Worm (Caenorhabditis elegans) whole organism, L3 larva: ENCODE measurements around the gene F57B9.1.

ENCODE experiments used
- aly-2 ChIP-seq: fragments of 150-350 bp; optimal IDR thresholded peaks from 2 replicates; lab custom pipeline; 2014; ENCODE audit warnings: missing biosample characterization, missing genetic modification characterization
- ama-1 ChIP-seq: fragments of 150-350 bp; optimal IDR thresholded peaks from 2 replicates; lab custom pipeline; 2018
- ceh-16 ChIP-seq: sonication (generic microtip); optimal IDR thresholded peaks from 2 replicates; lab custom pipeline; 2017; ENCODE audit warnings: missing biosample characterization, missing genetic modification characterization
- ceh-28 ChIP-seq: fragments of 150-350 bp; optimal IDR thresholded peaks from 2 replicates; lab custom pipeline; 2014; ENCODE audit warnings: missing biosample characterization, missing genetic modification reagents, missing genetic modification characterization
- ceh-82 ChIP-seq: fragments of 150-350 bp; optimal IDR thresholded peaks from 2 replicates; lab custom pipeline; 2014; ENCODE audit warnings: missing biosample characterization, missing genetic modification characterization
- daf-12 ChIP-seq: fragments of 150-350 bp; optimal IDR thresholded peaks from 2 replicates; lab custom pipeline; 2014; ENCODE audit warnings: missing biosample characterization, missing genetic modification reagents, missing genetic modification characterization
- egl-5 ChIP-seq: fragments of 150-350 bp; optimal IDR thresholded peaks from 2 replicates; lab custom pipeline; 2017; ENCODE audit warnings: missing biosample characterization, missing genetic modification reagents, missing genetic modification characterization, inconsistent platforms
- elt-1 ChIP-seq: fragments of 150-350 bp; optimal IDR thresholded peaks from 2 replicates; lab custom pipeline; 2014; ENCODE audit warnings: missing biosample characterization, missing genetic modification characterization
- elt-2 ChIP-seq: sonication (generic microtip); optimal IDR thresholded peaks from 2 replicates; lab custom pipeline; 2016; ENCODE audit warnings: missing genetic modification reagents, mild to moderate bottlenecking, missing genetic modification characterization, missing compliant biosample characterization
- elt-3 ChIP-seq, 3 experiments: fragments of 150-350 bp in 1 of 3; sonication (generic microtip) in 2 of 3; optimal IDR thresholded peaks; 2 replicates in 2 of 3; 4 replicates in 1 of 3; lab custom pipeline; 2014 to 2017; ENCODE audit warnings: missing biosample characterization in 3 of 3, missing genetic modification characterization in 3 of 3
- eor-1 ChIP-seq, 2 experiments: fragments of 150-350 bp; optimal IDR thresholded peaks; 2 replicates each; lab custom pipeline; 2014 to 2018; ENCODE audit warnings: missing biosample characterization in 2 of 2, missing genetic modification characterization in 2 of 2
- fos-1 ChIP-seq: fragments of 150-350 bp; optimal IDR thresholded peaks from 2 replicates; lab custom pipeline; 2014; ENCODE audit warnings: missing biosample characterization, missing genetic modification characterization
- hmg-11 ChIP-seq: sonication (generic microtip); optimal IDR thresholded peaks from 2 replicates; lab custom pipeline; 2016; ENCODE audit warnings: missing genetic modification characterization, missing compliant biosample characterization
- jun-1 ChIP-seq: fragments of 150-350 bp; optimal IDR thresholded peaks from 2 replicates; lab custom pipeline; 2014; ENCODE audit warnings: missing biosample characterization, missing genetic modification reagents, missing genetic modification characterization
- lin-15B ChIP-seq: fragments of 150-350 bp; optimal IDR thresholded peaks from 2 replicates; lab custom pipeline; 2014; ENCODE audit warnings: missing biosample characterization, missing genetic modification characterization
- lin-39 ChIP-seq: fragments of 150-350 bp; optimal IDR thresholded peaks from 2 replicates; lab custom pipeline; 2018; ENCODE audit warnings: missing biosample characterization, missing genetic modification reagents, missing genetic modification characterization
- mml-1 ChIP-seq: fragments of 150-350 bp; sonication (generic microtip); optimal IDR thresholded peaks from 3 replicates; lab custom pipeline; 2014; ENCODE audit warnings: missing biosample characterization, missing genetic modification characterization
- nfya-1 ChIP-seq: sonication (generic microtip); optimal IDR thresholded peaks from 2 replicates; lab custom pipeline; 2017; ENCODE audit warnings: missing genetic modification characterization, mild to moderate bottlenecking, missing compliant biosample characterization, antibody characterized with exemption, moderate library complexity; ENCODE audit not compliant: insufficient read depth
- nhr-11 ChIP-seq: fragments of 150-350 bp; optimal IDR thresholded peaks from 2 replicates; lab custom pipeline; 2014; ENCODE audit warnings: missing biosample characterization, missing genetic modification characterization
- nhr-12 ChIP-seq: fragments of 150-350 bp; optimal IDR thresholded peaks from 2 replicates; lab custom pipeline; 2014; ENCODE audit warnings: missing biosample characterization, missing genetic modification characterization
- nhr-23 ChIP-seq: fragments of 150-350 bp; optimal IDR thresholded peaks from 2 replicates; lab custom pipeline; 2014; ENCODE audit warnings: missing biosample characterization, missing genetic modification reagents, missing genetic modification characterization
- nhr-237 ChIP-seq: fragments of 150-350 bp; optimal IDR thresholded peaks from 2 replicates; lab custom pipeline; 2014; ENCODE audit warnings: missing biosample characterization, missing genetic modification characterization
- nhr-25 ChIP-seq: sonication (generic microtip); optimal IDR thresholded peaks from 2 replicates; lab custom pipeline; 2017; ENCODE audit warnings: missing biosample characterization, missing genetic modification characterization
- nhr-28 ChIP-seq: fragments of 150-350 bp; optimal IDR thresholded peaks from 2 replicates; lab custom pipeline; 2014; ENCODE audit warnings: missing biosample characterization, missing genetic modification characterization
- nhr-43 ChIP-seq: sonication (generic microtip); optimal IDR thresholded peaks from 2 replicates; lab custom pipeline; 2016; ENCODE audit warnings: mild to moderate bottlenecking, missing genetic modification characterization, missing compliant biosample characterization; ENCODE audit not compliant: poor library complexity, severe bottlenecking
- nhr-67 ChIP-seq: fragments of 150-350 bp; optimal IDR thresholded peaks from 2 replicates; lab custom pipeline; 2014; ENCODE audit warnings: missing biosample characterization, missing genetic modification characterization
- nhr-76 ChIP-seq: fragments of 150-350 bp; sonication (generic microtip); optimal IDR thresholded peaks from 5 replicates; lab custom pipeline; 2014; ENCODE audit warnings: missing biosample characterization, missing genetic modification characterization
- pha-4 ChIP-seq: fragments of 150-350 bp; optimal IDR thresholded peaks from 2 replicates; lab custom pipeline; 2014; ENCODE audit warnings: missing biosample characterization, missing genetic modification reagents, missing genetic modification characterization
- pqm-1 ChIP-seq: fragments of 150-350 bp; optimal IDR thresholded peaks from 2 replicates; lab custom pipeline; 2017; ENCODE audit warnings: missing biosample characterization, missing genetic modification characterization, inconsistent platforms
- skn-1 ChIP-seq: fragments of 150-350 bp; optimal IDR thresholded peaks from 2 replicates; lab custom pipeline; 2014; ENCODE audit warnings: missing biosample characterization, missing genetic modification characterization
- snpc-4 ChIP-seq: fragments of 150-350 bp; optimal IDR thresholded peaks from 2 replicates; lab custom pipeline; 2014; ENCODE audit warnings: missing biosample characterization, missing genetic modification characterization
- tbx-2 ChIP-seq: sonication (generic microtip); optimal IDR thresholded peaks from 2 replicates; lab custom pipeline; 2016; ENCODE audit warnings: mild to moderate bottlenecking, missing genetic modification characterization, missing compliant biosample characterization
- zag-1 ChIP-seq: fragments of 150-350 bp; optimal IDR thresholded peaks from 2 replicates; lab custom pipeline; 2014; ENCODE audit warnings: missing biosample characterization, missing genetic modification characterization
- ztf-11 ChIP-seq: fragments of 150-350 bp; optimal IDR thresholded peaks from 2 replicates; lab custom pipeline; 2014; ENCODE audit warnings: missing biosample characterization, missing genetic modification characterization
- ztf-4 ChIP-seq: fragments of 150-350 bp; optimal IDR thresholded peaks from 2 replicates; lab custom pipeline; 2014; ENCODE audit warnings: missing biosample characterization, missing genetic modification characterization

F57B9.1 gene

ce11 chrIII:6953373-6953772, 8.5 kb upstream of the F57B9.1 start:
- TF ChIP-seq nhr-76 (tag; lab: Kevin White, UChicago) = no peak
- no peak for TF ChIP-seq nhr-67
- no peak for TF ChIP-seq elt-1
- no peak for TF ChIP-seq nhr-25

DNA sequence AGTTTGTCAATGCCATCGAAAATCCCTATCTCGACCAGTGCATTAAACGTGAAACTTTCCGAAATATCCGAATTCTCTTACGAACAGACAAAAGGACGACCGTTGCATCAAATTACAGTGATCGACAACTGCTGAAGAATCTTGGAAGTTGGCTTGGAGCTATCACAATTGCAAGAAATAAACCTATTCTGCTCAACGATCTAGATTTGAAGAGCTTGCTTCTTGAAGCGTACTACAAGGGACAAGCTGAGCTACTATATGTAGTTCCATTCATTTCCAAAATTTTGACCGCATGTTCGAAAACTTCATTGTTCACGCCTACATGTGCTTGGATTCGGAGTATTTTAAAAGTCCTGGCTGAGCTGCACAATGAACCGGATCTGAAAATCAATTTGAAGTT, 7.9 kb upstream of the F57B9.1 start:
- TF ChIP-seq ztf-4 (tag; lab: Kevin White, UChicago) = no peak
- no peak for TF ChIP-seq pqm-1 (tag; lab: Kevin White, UChicago)
- no peak for TF ChIP-seq ama-1 (lab: Kevin White, UChicago)
- no peak for TF ChIP-seq elt-1
- TF ChIP-seq, all 47 proteins: peak for 0

DNA sequence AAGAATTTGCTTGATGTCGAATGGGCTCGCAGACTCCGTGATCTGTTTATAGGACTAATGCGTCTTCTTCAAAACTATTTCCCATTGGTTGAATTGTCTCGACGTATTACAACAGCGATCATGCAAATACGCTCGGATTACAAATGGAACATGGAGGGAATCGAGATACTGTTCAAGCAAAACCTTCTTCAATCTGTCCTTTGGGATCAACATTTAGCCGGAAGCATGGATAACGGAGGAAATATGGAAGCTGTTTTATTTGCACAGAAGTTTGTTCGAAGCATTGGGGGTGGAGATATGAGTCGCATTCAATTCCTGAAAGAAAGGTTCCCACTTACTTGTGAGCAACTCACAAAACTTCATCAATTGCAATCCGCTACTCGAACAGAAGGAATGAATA, 6.1 kb upstream of the F57B9.1 start:
- TF ChIP-seq tbx-2 (tag; lab: Kevin White, UChicago) = no peak
- TF ChIP-seq elt-1 = no peak
- no peak for TF ChIP-seq nhr-12 (tag; lab: Kevin White, UChicago)
- TF ChIP-seq lin-15B = no peak
- no peak for TF ChIP-seq nhr-237 (tag; lab: Kevin White, UChicago)

ce11 chrIII:6958674-6959241, 3.1 kb upstream of the F57B9.1 start:
- TF ChIP-seq aly-2 (tag; lab: Kevin White, UChicago) = peak; percentile 26
- no peak for TF ChIP-seq ztf-11 (tag; lab: Kevin White, UChicago)

DNA sequence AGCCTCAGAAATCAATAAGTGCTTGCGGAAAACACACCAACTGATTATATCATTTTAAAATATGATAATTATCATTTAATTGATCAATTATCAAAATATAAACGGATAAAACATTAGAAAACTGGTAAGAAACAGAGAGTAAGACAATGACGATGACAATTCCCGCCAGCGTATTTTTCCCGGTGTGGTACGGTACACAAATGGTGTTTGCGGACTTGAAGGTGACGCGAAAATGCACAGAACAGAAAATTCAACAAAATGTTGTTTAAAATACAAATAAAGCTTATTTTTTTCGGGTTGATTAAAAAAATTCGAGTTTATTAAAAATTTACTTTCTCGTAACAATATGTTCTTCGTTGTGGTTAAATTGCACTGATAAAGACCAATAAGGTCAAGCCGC, 723 bp upstream of the F57B9.1 start:
- peak; percentile 46 for TF ChIP-seq lin-15B
- TF ChIP-seq nhr-12 (tag; lab: Kevin White, UChicago) = no peak
- TF ChIP-seq fos-1 (tag; lab: Kevin White, UChicago) = no peak
- peak; percentile 81 for TF ChIP-seq nfya-1
- TF ChIP-seq ceh-16 (tag; lab: Kevin White, UChicago) = no peak
- TF ChIP-seq lin-39 (tag; lab: Kevin White, UChicago) = no peak
- no peak for TF ChIP-seq ceh-28
- peak; percentile 81 for TF ChIP-seq pha-4 (tag; lab: Kevin White, UChicago)
- peak; percentile 41 for TF ChIP-seq hmg-11 (tag; lab: Kevin White, UChicago)
- no peak for TF ChIP-seq tbx-2 (tag; lab: Kevin White, UChicago)
- TF ChIP-seq pqm-1 (tag; lab: Kevin White, UChicago) = no peak
- TF ChIP-seq jun-1 (tag; lab: Kevin White, UChicago) = no peak
- peak; percentile 40 for TF ChIP-seq ama-1 (lab: Kevin White, UChicago)
- TF ChIP-seq nhr-11 = no peak
- no peak for TF ChIP-seq mml-1 (tag; lab: Kevin White, UChicago)
- no peak for TF ChIP-seq nhr-237 (tag; lab: Kevin White, UChicago)
- no peak for TF ChIP-seq ceh-82
- no peak for TF ChIP-seq daf-12 (tag; lab: Kevin White, UChicago)
- TF ChIP-seq egl-5 (tag; lab: Kevin White, UChicago) = peak; percentile 25
- TF ChIP-seq snpc-4 (tag; lab: Kevin White, UChicago) = no peak
- no peak for TF ChIP-seq ztf-11 (tag; lab: Kevin White, UChicago)
- no peak for TF ChIP-seq nhr-43 (tag; lab: Kevin White, UChicago)
- peak; percentile 95 for TF ChIP-seq skn-1
- TF ChIP-seq zag-1 = no peak
- TF ChIP-seq elt-2 (tag; lab: Kevin White, UChicago) = peak; percentile 13
- no peak for TF ChIP-seq eor-1 (tag; optimal IDR thresholded peaks at IDR 0.05; lab: Kevin White, UChicago)
- TF ChIP-seq elt-1 = no peak
- no peak for TF ChIP-seq elt-3 (tag; optimal IDR thresholded peaks at IDR 0.05; lab: Kevin White, UChicago)
- no peak for TF ChIP-seq nhr-28 (tag; lab: Kevin White, UChicago)
- TF ChIP-seq nhr-23 (tag; lab: Kevin White, UChicago) = peak; percentile 12
